Fruit fly (Drosophila melanogaster) whole organism, embryonic: ENCODE measurements around the gene AANATL7.
A peak's percentile ranks its signal among the peaks of the same experiment; 100 is the strongest.

Experiments
- B-H1 ChIP-seq: fragments of 200-800 bp; sonication (Bioruptor generic); IDR thresholded peaks from 3 replicates; pipeline ENCODE4 v1.3.6; 2022; ENCODE audit warnings: missing biosample characterization, missing genetic modification characterization
- CG10431 ChIP-seq: fragments of 200-800 bp; sonication (Bioruptor generic); optimal IDR thresholded peaks from 3 replicates; lab custom pipeline; 2018; ENCODE audit warnings: missing biosample characterization, mild to moderate bottlenecking, missing genetic modification characterization
- CG11085 ChIP-seq: fragments of 200-800 bp; sonication (Bioruptor generic); IDR thresholded peaks from 2 replicates; pipeline ENCODE4 v1.3.6; 2022; ENCODE audit warnings: missing biosample characterization, missing genetic modification characterization
- CG12769 ChIP-seq: fragments of 200-800 bp; sonication (Bioruptor generic); optimal IDR thresholded peaks from 2 replicates; lab custom pipeline; 2019; ENCODE audit warnings: missing biosample characterization, mild to moderate bottlenecking, missing genetic modification characterization, moderate library complexity
- CG13775 ChIP-seq: fragments of 200-800 bp; sonication (Bioruptor generic); optimal IDR thresholded peaks from 3 replicates; lab custom pipeline; 2017; ENCODE audit warnings: missing biosample characterization, mild to moderate bottlenecking, missing genetic modification characterization
- CG18599 ChIP-seq: fragments of 200-800 bp; sonication (Bioruptor generic); optimal IDR thresholded peaks from 3 replicates; lab custom pipeline; 2017; ENCODE audit warnings: missing biosample characterization, missing genetic modification characterization, mild to moderate bottlenecking, moderate library complexity, missing genetic modification reagents
- CG3281 ChIP-seq: fragments of 200-800 bp; sonication (Bioruptor generic); optimal IDR thresholded peaks from 3 replicates; lab custom pipeline; 2017; ENCODE audit warnings: missing biosample characterization, mild to moderate bottlenecking, missing genetic modification characterization
- CG3726 ChIP-seq: fragments of 200-800 bp; sonication (Bioruptor generic); IDR thresholded peaks from 3 replicates; pipeline ENCODE4, ENCODE4 v1.3.6; 2022; ENCODE audit warnings: missing biosample characterization, missing genetic modification characterization
- CG3838 ChIP-seq: fragments of 200-800 bp; sonication (Bioruptor generic); optimal IDR thresholded peaks from 3 replicates; lab custom pipeline; 2016; ENCODE audit warnings: missing biosample characterization, missing genetic modification characterization
- CG42726 ChIP-seq: fragments of 200-800 bp; sonication (Bioruptor generic); IDR thresholded peaks from 2 replicates; pipeline ENCODE4 v1.3.6; 2022; ENCODE audit warnings: missing biosample characterization, missing genetic modification characterization; ENCODE audit not compliant: partially characterized antibody
- CG4328 ChIP-seq: fragments of 200-800 bp; sonication (Bioruptor generic); optimal IDR thresholded peaks from 3 replicates; lab custom pipeline; 2017; ENCODE audit warnings: missing biosample characterization, missing genetic modification reagents, missing genetic modification characterization
- CG4707 ChIP-seq: fragments of 200-800 bp; sonication (Bioruptor generic); optimal IDR thresholded peaks from 2 replicates; lab custom pipeline; 2018; ENCODE audit warnings: missing biosample characterization, mild to moderate bottlenecking, missing genetic modification characterization, moderate library complexity
- CG5180 ChIP-seq: fragments of 200-800 bp; sonication (Bioruptor generic); optimal IDR thresholded peaks from 3 replicates; lab custom pipeline; 2017; ENCODE audit warnings: missing biosample characterization, missing genetic modification characterization, mild to moderate bottlenecking, moderate library complexity, missing genetic modification reagents
- CG8290 ChIP-seq, 3 experiments: fragments of 200-800 bp; sonication (Bioruptor generic); optimal IDR thresholded peaks; 2 replicates each; lab custom pipeline; 2016 to 2019; ENCODE audit warnings: missing biosample characterization in 3 of 3, missing genetic modification characterization in 3 of 3, mild to moderate bottlenecking in 2 of 3, moderate library complexity in 1 of 3
- CG9797 ChIP-seq: fragments of 200-800 bp; sonication (Bioruptor generic); optimal IDR thresholded peaks from 3 replicates; lab custom pipeline; 2018; ENCODE audit warnings: missing biosample characterization, mild to moderate bottlenecking, missing genetic modification characterization
- Dek ChIP-seq: fragments of 200-800 bp; sonication (Bioruptor generic); optimal IDR thresholded peaks from 3 replicates; lab custom pipeline; 2019; ENCODE audit warnings: missing biosample characterization, mild to moderate bottlenecking, missing genetic modification characterization, moderate library complexity
- Dp ChIP-seq: fragments of 200-800 bp; sonication (Bioruptor generic); optimal IDR thresholded peaks from 2 replicates; lab custom pipeline; 2018; ENCODE audit warnings: missing biosample characterization, mild to moderate bottlenecking, missing genetic modification characterization, moderate library complexity
- H15 ChIP-seq: fragments of 200-800 bp; sonication (Bioruptor generic); IDR thresholded peaks from 3 replicates; pipeline ENCODE4 v1.3.6; 2022; ENCODE audit warnings: missing biosample characterization, missing genetic modification characterization
- Scr ChIP-seq: fragments of 200-800 bp; sonication (Bioruptor generic); IDR thresholded peaks from 2 replicates; pipeline ENCODE4 v1.3.6; 2022; ENCODE audit warnings: missing biosample characterization, missing genetic modification characterization; ENCODE audit not compliant: partially characterized antibody
- Sox102F ChIP-seq: fragments of 200-800 bp; sonication (Bioruptor generic); optimal IDR thresholded peaks from 2 replicates; lab custom pipeline; 2018; ENCODE audit warnings: missing biosample characterization, mild to moderate bottlenecking, missing genetic modification characterization, moderate library complexity
- Ssrp ChIP-seq: fragments of 200-800 bp; sonication (Bioruptor generic); optimal IDR thresholded peaks from 2 replicates; lab custom pipeline; 2018; ENCODE audit warnings: missing biosample characterization, mild to moderate bottlenecking, missing genetic modification characterization, moderate library complexity
- chm ChIP-seq: fragments of 200-800 bp; sonication (Bioruptor generic); IDR thresholded peaks from 2 replicates; pipeline ENCODE4 v1.3.6; 2022; ENCODE audit warnings: missing biosample characterization, missing genetic modification characterization
- crc ChIP-seq: fragments of 200-800 bp; sonication (Bioruptor generic); optimal IDR thresholded peaks from 2 replicates; lab custom pipeline; 2016; ENCODE audit warnings: missing biosample characterization, missing genetic modification characterization
- crp ChIP-seq, 2 experiments: fragments of 200-800 bp; sonication (Bioruptor generic); optimal IDR thresholded peaks; 2 replicates in 1 of 2; 3 replicates in 1 of 2; lab custom pipeline; 2017; ENCODE audit warnings: missing biosample characterization in 2 of 2, missing genetic modification characterization in 2 of 2, mild to moderate bottlenecking in 1 of 2, moderate library complexity in 1 of 2
- gem ChIP-seq: fragments of 200-800 bp; sonication (Bioruptor generic); optimal IDR thresholded peaks from 2 replicates; lab custom pipeline; 2019; ENCODE audit warnings: missing biosample characterization, mild to moderate bottlenecking, missing genetic modification characterization, moderate library complexity
- grau ChIP-seq: fragments of 200-800 bp; optimal IDR thresholded peaks from 3 replicates; lab custom pipeline; 2019; ENCODE audit warnings: missing biosample characterization, mild to moderate bottlenecking, missing genetic modification characterization, moderate library complexity
- ind ChIP-seq: fragments of 200-800 bp; sonication (Bioruptor generic); optimal IDR thresholded peaks from 3 replicates; lab custom pipeline; 2016; ENCODE audit warnings: missing biosample characterization, missing genetic modification characterization
- lilli ChIP-seq: fragments of 200-800 bp; sonication (Bioruptor generic); optimal IDR thresholded peaks from 3 replicates; lab custom pipeline; 2016; ENCODE audit warnings: missing biosample characterization, missing genetic modification characterization
- nerfin-2 ChIP-seq: fragments of 200-800 bp; sonication (Bioruptor generic); IDR thresholded peaks from 2 replicates; pipeline ENCODE4 v1.3.6; 2022; ENCODE audit warnings: missing biosample characterization, missing genetic modification characterization; ENCODE audit not compliant: partially characterized antibody
- nom ChIP-seq: fragments of 200-800 bp; sonication (Bioruptor generic); optimal IDR thresholded peaks from 2 replicates; lab custom pipeline; 2017; ENCODE audit warnings: missing biosample characterization, missing genetic modification characterization, mild to moderate bottlenecking, moderate library complexity, missing genetic modification reagents
- onecut ChIP-seq: fragments of 200-800 bp; sonication (Bioruptor generic); IDR thresholded peaks from 2 replicates; pipeline ENCODE4 v1.3.6; 2022; ENCODE audit warnings: missing biosample characterization, missing genetic modification characterization
- org-1 ChIP-seq: fragments of 200-800 bp; sonication (Bioruptor generic); optimal IDR thresholded peaks from 2 replicates; lab custom pipeline; 2017; ENCODE audit warnings: missing biosample characterization, missing genetic modification characterization
- pho ChIP-seq: fragments of 200-800 bp; sonication (Bioruptor generic); optimal IDR thresholded peaks from 2 replicates; lab custom pipeline; 2016; ENCODE audit warnings: missing biosample characterization, missing genetic modification characterization
- pzg ChIP-seq: fragments of 200-800 bp; sonication (Bioruptor generic); optimal IDR thresholded peaks from 3 replicates; lab custom pipeline; 2018; ENCODE audit warnings: missing biosample characterization, mild to moderate bottlenecking, missing genetic modification characterization, moderate library complexity
- trh ChIP-seq: fragments of 200-800 bp; sonication (Bioruptor generic); optimal IDR thresholded peaks from 2 replicates; lab custom pipeline; 2016; ENCODE audit warnings: missing biosample characterization, missing genetic modification characterization

Gene AANATL7

dm6 chrX:2591315-2591999, 10.7 kb downstream of the AANATL7 start (continued):
- TF ChIP-seq CG42726 (GFP tag; lab: Robert Waterston, UW) (no peak), org-1 (GFP tag; lab: Kevin White, UChicago) (peak; percentile 41), CG8290 (GFP tag; optimal IDR thresholded peaks at IDR 0.05; lab: Kevin White, UChicago) (no peak), CG8290 (tag; optimal IDR thresholded peaks at IDR 0.05; lab: Kevin White, UChicago) (no peak), crp (GFP tag; optimal IDR thresholded peaks at IDR 0.05; lab: Kevin White, UChicago) (no peak), Sox102F (GFP tag; lab: Kevin White, UChicago) (no peak), CG4707 (GFP tag; lab: Kevin White, UChicago) (no peak), CG11085 (GFP tag; lab: Robert Waterston, UW) (no peak), lilli (GFP tag; lab: Kevin White, UChicago) (peak; percentile 30), CG3281 (peak; percentile 64), ind (GFP tag; lab: Kevin White, UChicago) (peak; percentile 22), pho (GFP tag; lab: Kevin White, UChicago) (no peak), CG9797 (GFP tag; lab: Kevin White, UChicago) (no peak), CG5180 (no peak), CG12769 (tag; lab: Kevin White, UChicago) (no peak), Dp (GFP tag; lab: Kevin White, UChicago) (no peak), B-H1 (GFP tag; lab: Robert Waterston, UW) (no peak), CG3838 (no peak), grau (peak; percentile 59), Scr (GFP tag; lab: Robert Waterston, UW) (no peak), CG18599 (GFP tag; lab: Kevin White, UChicago) (peak; percentile 73), Ssrp (tag; lab: Kevin White, UChicago) (no peak), nerfin-2 (GFP tag; lab: Robert Waterston, UW) (no peak), CG3726 (GFP tag; lab: Robert Waterston, UW) (no peak), pzg (GFP tag; lab: Kevin White, UChicago) (no peak), CG10431 (GFP tag; lab: Kevin White, UChicago) (no peak), CG13775 (peak; percentile 21), trh (GFP tag; lab: Kevin White, UChicago) (no peak), onecut (GFP tag; lab: Robert Waterston, UW) (no peak), gem (peak; percentile 46), CG4328 (GFP tag; lab: Kevin White, UChicago) (no peak), chm (GFP tag; lab: Robert Waterston, UW) (no peak), crc (GFP tag; lab: Kevin White, UChicago) (no peak)
- TF ChIP-seq, all 482 proteins: peak for 99

DNA sequence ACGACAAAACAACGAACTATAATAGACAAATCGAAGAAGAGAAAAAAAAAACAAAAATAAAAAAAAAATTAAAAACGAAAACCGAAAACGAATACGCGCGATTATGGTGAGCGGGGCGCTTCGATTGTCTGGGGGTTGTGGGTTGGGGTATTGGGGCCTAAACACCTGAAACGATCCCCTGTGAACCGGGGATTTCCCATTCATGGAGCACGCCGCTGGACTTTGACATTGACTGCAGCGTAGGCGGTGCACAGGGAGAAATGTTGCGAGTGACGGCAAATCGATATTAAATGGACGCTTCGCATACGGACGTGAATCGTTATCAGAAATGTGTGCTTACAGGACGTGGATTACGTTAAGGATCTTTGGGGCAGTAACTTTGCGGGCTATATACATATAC, 11.5 kb downstream of the AANATL7 start:
- TF ChIP-seq H15 (GFP tag; lab: Robert Waterston, UW): no peak
- peak; percentile 66 for TF ChIP-seq nom (GFP tag; lab: Kevin White, UChicago)
- TF ChIP-seq Dek (tag; lab: Kevin White, UChicago): no peak
